Fruit fly (Drosophila melanogaster): ENCODE results near the gene CG7457.

The CG7457 gene

dm6 chr3L:7726285-7726684, at the start of gene CG7457 (continued):
- no peak for TF ChIP-seq CG31365 (tag; optimal IDR thresholded peaks at IDR 0.05)
- no peak for TF ChIP-seq Atf-2 (GFP tag; optimal IDR thresholded peaks at IDR 0.05)
- TF ChIP-seq HHEX (GFP tag; optimal IDR thresholded peaks at IDR 0.05), result no peak
- TF ChIP-seq Meics (GFP tag; optimal IDR thresholded peaks at IDR 0.05), result no peak
- TF ChIP-seq Dll (GFP tag; IDR thresholded peaks at IDR 0.05; ENCODE audit: partially characterized antibody), result peak; percentile 92
- no peak for TF ChIP-seq bigmax (GFP tag; optimal IDR thresholded peaks at IDR 0.05)
- no peak for TF ChIP-seq Aef1 (GFP tag; IDR thresholded peaks at IDR 0.05)
- TF ChIP-seq CG12391 (tag; optimal IDR thresholded peaks at IDR 0.05), result no peak
- no peak for TF ChIP-seq Mes4 (GFP tag; optimal IDR thresholded peaks at IDR 0.05)
- TF ChIP-seq yki (optimal IDR thresholded peaks at IDR 0.05), result no peak
- TF ChIP-seq CG2712 (tag; optimal IDR thresholded peaks at IDR 0.05), result no peak
- TF ChIP-seq Fer3 (tag; optimal IDR thresholded peaks at IDR 0.05), result no peak
- peak; percentile 37 for TF ChIP-seq CG9797 (GFP tag; optimal IDR thresholded peaks at IDR 0.05)
- TF ChIP-seq Hr78 (GFP tag; optimal IDR thresholded peaks at IDR 0.05), result no peak
- no peak for TF ChIP-seq nom (GFP tag; optimal IDR thresholded peaks at IDR 0.05)
- no peak for TF ChIP-seq fru (optimal IDR thresholded peaks at IDR 0.05)
- TF ChIP-seq CG12155 (GFP tag; optimal IDR thresholded peaks at IDR 0.05), result no peak
- TF ChIP-seq p53 (GFP tag; optimal IDR thresholded peaks at IDR 0.05), result no peak
- TF ChIP-seq Hmx (GFP tag; optimal IDR thresholded peaks at IDR 0.05), result no peak
- no peak for TF ChIP-seq CG32767 (GFP tag; IDR thresholded peaks at IDR 0.05)
- TF ChIP-seq amos (GFP tag; IDR thresholded peaks at IDR 0.05; ENCODE audit: partially characterized antibody), result peak; percentile 96
- TF ChIP-seq tio (GFP tag; optimal IDR thresholded peaks at IDR 0.05), result no peak
- no peak for TF ChIP-seq CG8281 (tag; optimal IDR thresholded peaks at IDR 0.05)
- TF ChIP-seq E2f2 (GFP tag; IDR thresholded peaks at IDR 0.05), result peak; percentile 70
- TF ChIP-seq CG5245 (GFP tag; optimal IDR thresholded peaks at IDR 0.05), result no peak
- no peak for TF ChIP-seq D (optimal IDR thresholded peaks at IDR 0.05)
- no peak for TF ChIP-seq D (GFP tag; optimal IDR thresholded peaks at IDR 0.05)
- TF ChIP-seq rib (GFP tag; IDR thresholded peaks at IDR 0.05), result no peak
- TF ChIP-seq CG15011 (GFP tag; optimal IDR thresholded peaks at IDR 0.05), result no peak
- no peak for TF ChIP-seq br (optimal IDR thresholded peaks at IDR 0.05)
- TF ChIP-seq CG12744 (GFP tag; optimal IDR thresholded peaks at IDR 0.05), result no peak
- peak; percentile 30 for TF ChIP-seq trem (tag; optimal IDR thresholded peaks at IDR 0.05)
- no peak for TF ChIP-seq CG11456 (GFP tag; IDR thresholded peaks at IDR 0.05)
- no peak for TF ChIP-seq nau (GFP tag; optimal IDR thresholded peaks at IDR 0.05)
- TF ChIP-seq CG2116 (GFP tag; optimal IDR thresholded peaks at IDR 0.05), result peak; percentile 59
- peak; percentile 82; the same call in 1 of the 2 replicates for TF ChIP-seq CG42726 (GFP tag; IDR thresholded peaks at IDR 0.05; ENCODE audit: partially characterized antibody)
- no peak for TF ChIP-seq pan (optimal IDR thresholded peaks at IDR 0.05)
- TF ChIP-seq pan (GFP tag; optimal IDR thresholded peaks at IDR 0.05 in 1 of 2, IDR thresholded peaks at IDR 0.05 in 1 of 2), result no peak
- no peak for TF ChIP-seq sisA (GFP tag; IDR thresholded peaks at IDR 0.05)
- TF ChIP-seq wek (GFP tag; optimal IDR thresholded peaks at IDR 0.05), result no peak
- TF ChIP-seq CG4854 (GFP tag; optimal IDR thresholded peaks at IDR 0.05), result no peak
- peak; percentile 91 for TF ChIP-seq tna (GFP tag; IDR thresholded peaks at IDR 0.05; ENCODE audit: partially characterized antibody)
- no peak for TF ChIP-seq ewg (GFP tag; optimal IDR thresholded peaks at IDR 0.05)
- TF ChIP-seq ftz-f1 (GFP tag; optimal IDR thresholded peaks at IDR 0.05), result no peak
- TF ChIP-seq az2 (GFP tag; optimal IDR thresholded peaks at IDR 0.05), result no peak
- TF ChIP-seq CHES-1-like (GFP tag; optimal IDR thresholded peaks at IDR 0.05), result no peak
- no peak for TF ChIP-seq mirr (GFP tag; optimal IDR thresholded peaks at IDR 0.05)
- no peak for TF ChIP-seq CG12219 (GFP tag; optimal IDR thresholded peaks at IDR 0.05)
- TF ChIP-seq CG7987 (GFP tag; optimal IDR thresholded peaks at IDR 0.05), result no peak
- peak; percentile 18; the same call in 1 of the 2 replicates for TF ChIP-seq slbo (GFP tag; IDR thresholded peaks at IDR 0.05)
- peak; percentile 44; the same call in 2 of the 3 replicates for TF ChIP-seq row (GFP tag; IDR thresholded peaks at IDR 0.05)
- TF ChIP-seq CG43689 (GFP tag; IDR thresholded peaks at IDR 0.05), result no peak
- TF ChIP-seq phol (tag; optimal IDR thresholded peaks at IDR 0.05), result peak; percentile 20
